Worm (Caenorhabditis elegans) whole organism, mixed stage, embryonic: ENCODE results near the gene W03B1.9.

ENCODE experiments used
- blmp-1 ChIP-seq: fragments of 150-350 bp; optimal IDR thresholded peaks from 2 replicates; lab custom pipeline; 2014; ENCODE audit warnings: missing biosample characterization, missing genetic modification characterization
- elt-1 ChIP-seq: sonication (generic microtip); optimal IDR thresholded peaks from 2 replicates; lab custom pipeline; 2017; ENCODE audit warnings: missing genetic modification characterization, mild to moderate bottlenecking, missing compliant biosample characterization, antibody characterized with exemption, moderate library complexity, borderline replicate concordance; ENCODE audit not compliant: insufficient read depth
- elt-3 ChIP-seq: fragments of 150-350 bp; optimal IDR thresholded peaks from 2 replicates; lab custom pipeline; 2014; ENCODE audit warnings: missing biosample characterization, missing genetic modification characterization
- lin-13 ChIP-seq: fragments of 150-350 bp; optimal IDR thresholded peaks from 2 replicates; lab custom pipeline; 2014; ENCODE audit warnings: missing biosample characterization, missing genetic modification characterization
- lsy-2 ChIP-seq: fragments of 150-350 bp; optimal IDR thresholded peaks from 2 replicates; lab custom pipeline; 2014; ENCODE audit warnings: missing biosample characterization, missing genetic modification characterization
- mab-5 ChIP-seq: fragments of 150-350 bp; optimal IDR thresholded peaks from 2 replicates; lab custom pipeline; 2014; ENCODE audit warnings: missing biosample characterization, missing genetic modification characterization
- mep-1 ChIP-seq: fragments of 150-350 bp; optimal IDR thresholded peaks from 2 replicates; lab custom pipeline; 2017; ENCODE audit warnings: missing biosample characterization, missing genetic modification reagents, missing genetic modification characterization, inconsistent platforms
- nhr-12 ChIP-seq: fragments of 150-350 bp; optimal IDR thresholded peaks from 2 replicates; lab custom pipeline; 2014; ENCODE audit warnings: missing biosample characterization, missing genetic modification characterization
- nhr-237 ChIP-seq: fragments of 150-350 bp; optimal IDR thresholded peaks from 2 replicates; lab custom pipeline; 2014; ENCODE audit warnings: missing biosample characterization, missing genetic modification characterization
- nhr-28 ChIP-seq: fragments of 150-350 bp; optimal IDR thresholded peaks from 2 replicates; lab custom pipeline; 2014; ENCODE audit warnings: missing biosample characterization, missing genetic modification characterization
- nhr-76 ChIP-seq: sonication (generic microtip); optimal IDR thresholded peaks from 2 replicates; lab custom pipeline; 2017; ENCODE audit warnings: missing biosample characterization, missing genetic modification characterization
- sem-2 ChIP-seq: fragments of 200-800 bp; sonication (Bioruptor generic); optimal IDR thresholded peaks from 2 replicates; lab custom pipeline; 2018; ENCODE audit warnings: mild to moderate bottlenecking, missing genetic modification characterization, missing compliant biosample characterization
- snpc-4 ChIP-seq: fragments of 150-350 bp; optimal IDR thresholded peaks from 2 replicates; lab custom pipeline; 2014; ENCODE audit warnings: missing biosample characterization, missing genetic modification characterization
- ztf-11 ChIP-seq: fragments of 150-350 bp; optimal IDR thresholded peaks from 2 replicates; lab custom pipeline; 2014; ENCODE audit warnings: missing biosample characterization, missing genetic modification characterization

DNA sequence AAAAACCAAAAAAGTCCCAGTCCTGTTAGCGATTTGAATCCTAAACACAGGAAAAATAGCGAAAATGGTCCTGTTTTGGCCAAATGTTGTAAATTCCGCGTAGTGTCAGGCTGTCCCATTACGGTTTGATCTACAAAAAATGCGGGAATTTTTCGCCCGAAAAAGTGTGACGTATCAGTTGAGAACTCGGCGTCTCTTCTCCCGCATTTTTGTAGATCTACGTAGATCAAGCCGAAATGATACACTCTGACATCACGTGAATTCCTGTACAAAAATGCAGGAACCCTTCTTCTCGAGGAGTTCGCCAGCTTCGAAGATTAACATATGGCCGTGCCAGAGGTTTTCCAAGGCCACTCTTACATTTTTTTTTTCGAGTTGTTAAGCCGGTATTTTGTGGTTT lies 38.8 kb upstream of the W03B1.9 start:
- TF ChIP-seq nhr-28 (tag; lab: Kevin White, UChicago) (no peak), lsy-2 (no peak), nhr-237 (tag; lab: Kevin White, UChicago) (no peak), mep-1 (tag; lab: Kevin White, UChicago) (no peak), nhr-12 (no peak), sem-2 (GFP tag; lab: Kevin White, UChicago) (no peak), elt-3 (tag; lab: Kevin White, UChicago) (no peak), blmp-1 (tag; lab: Kevin White, UChicago) (no peak), elt-1 (tag; lab: Kevin White, UChicago) (no peak), ztf-11 (tag; lab: Kevin White, UChicago) (no peak), nhr-76 (tag; lab: Kevin White, UChicago) (no peak), snpc-4 (tag; lab: Kevin White, UChicago) (no peak), mab-5 (no peak), lin-13 (tag; lab: Kevin White, UChicago) (no peak)
